Fruit fly (Drosophila melanogaster): Measurements from ENCODE around the gene CG13373.

Gene CG13373

DNA sequence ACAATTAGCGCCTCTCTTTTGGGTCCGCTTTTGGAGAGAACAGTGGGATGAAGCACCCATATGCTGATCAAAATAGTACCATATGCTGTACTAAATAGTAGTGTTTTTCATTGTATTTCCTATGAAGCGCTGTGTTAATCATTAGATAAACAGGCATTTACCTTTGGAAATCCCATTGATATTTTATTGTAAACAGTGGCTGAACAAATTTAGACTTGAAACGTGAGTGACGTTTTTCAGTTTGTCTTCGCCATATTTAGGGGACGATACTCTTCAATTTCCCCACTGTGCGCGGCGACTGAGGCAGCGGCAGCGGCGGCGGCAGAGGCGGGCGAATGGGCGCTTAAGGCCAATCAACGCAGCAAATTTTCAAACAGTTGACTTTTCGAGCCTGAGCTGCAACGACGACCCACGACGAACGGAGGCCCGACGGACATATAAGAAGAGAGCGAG is 22.8 kb downstream of the CG13373 start (continued):
- TF ChIP-seq dl (GFP tag; optimal IDR thresholded peaks at IDR 0.05; ENCODE audit: insufficient read depth in 1 of 2, partially characterized antibody in 2 of 2) (no peak), lola (GFP tag; optimal IDR thresholded peaks at IDR 0.05) (no peak), br (GFP tag; optimal IDR thresholded peaks at IDR 0.05) (peak; percentile 73), Vsx2 (GFP tag; optimal IDR thresholded peaks at IDR 0.05; ENCODE audit: partially characterized antibody) (no peak), Abd-B (GFP tag; optimal IDR thresholded peaks at IDR 0.05) (no peak), foxo (GFP tag; optimal IDR thresholded peaks at IDR 0.05) (peak in 1 of 2 experiments; percentile 77), sage (GFP tag; optimal IDR thresholded peaks at IDR 0.05) (no peak), woc (GFP tag; optimal IDR thresholded peaks at IDR 0.05) (peak; percentile 83)

DNA sequence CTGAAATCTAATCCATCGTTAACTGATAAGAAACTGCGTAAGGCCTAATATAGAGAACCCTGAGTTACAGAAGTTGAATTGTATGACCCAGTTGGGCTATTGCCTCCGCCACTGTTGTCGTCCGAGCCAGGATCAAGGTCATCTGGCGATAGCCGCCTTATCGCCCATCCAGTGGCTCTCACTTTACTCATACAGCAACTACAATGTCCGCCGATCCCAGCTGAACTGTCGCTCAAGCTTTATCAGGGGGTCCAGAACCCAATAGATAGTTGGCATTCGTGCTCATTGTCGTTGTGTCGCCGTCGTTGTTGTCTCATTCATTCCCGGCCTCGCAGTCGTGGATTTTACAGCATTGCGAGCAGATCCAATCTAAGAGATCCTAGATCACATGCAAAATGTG is 32.3 kb downstream of the CG13373 start, which contains the start of gene arg:
TSS of gene arg (plus strand) at position 319 of the 400 bp plus-strand sequence.
- TF ChIP-seq Rel (GFP tag; optimal IDR thresholded peaks at IDR 0.05) (no peak), Rel (tag; optimal IDR thresholded peaks at IDR 0.05) (no peak), Sp1 (GFP tag; optimal IDR thresholded peaks at IDR 0.05) (no peak), CrebA (GFP tag; optimal IDR thresholded peaks at IDR 0.05; ENCODE audit: borderline replicate concordance) (no peak), tai (GFP tag; optimal IDR thresholded peaks at IDR 0.05) (no peak), Hr78 (GFP tag; optimal IDR thresholded peaks at IDR 0.05) (no peak), br (GFP tag; optimal IDR thresholded peaks at IDR 0.05) (no peak), GATAd (GFP tag; optimal IDR thresholded peaks at IDR 0.05) (no peak), lola (GFP tag; optimal IDR thresholded peaks at IDR 0.05) (no peak), CG32264 (GFP tag; optimal IDR thresholded peaks at IDR 0.05) (no peak), rgr (GFP tag; optimal IDR thresholded peaks at IDR 0.05) (no peak)

DNA sequence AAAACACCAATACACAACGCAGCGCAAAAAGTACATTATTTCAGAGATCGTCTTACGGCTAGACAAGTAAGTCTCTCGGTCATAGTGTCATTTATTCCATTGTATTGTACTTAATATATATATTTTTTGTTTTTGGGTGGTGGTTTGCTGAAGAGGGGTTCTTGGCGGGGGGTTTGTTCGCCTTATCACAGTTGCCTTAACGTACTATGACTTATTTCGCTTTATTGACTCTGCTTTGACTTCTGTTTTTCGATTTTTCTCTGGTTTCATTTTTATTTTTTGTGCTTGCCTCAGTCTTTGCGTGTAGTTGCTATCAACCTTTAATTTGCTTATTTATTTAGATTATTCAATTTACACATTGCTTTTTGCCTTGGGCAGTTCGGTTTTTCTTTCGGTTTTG is 33.7 kb downstream of the CG13373 start:
- TF ChIP-seq Hr78 (GFP tag; optimal IDR thresholded peaks at IDR 0.05) (no peak), Rel (GFP tag; optimal IDR thresholded peaks at IDR 0.05) (no peak), Rel (tag; optimal IDR thresholded peaks at IDR 0.05) (peak; percentile 54), Hnf4 (GFP tag; optimal IDR thresholded peaks at IDR 0.05) (peak; percentile 39), sage (GFP tag; optimal IDR thresholded peaks at IDR 0.05) (no peak), br (GFP tag; optimal IDR thresholded peaks at IDR 0.05) (peak; percentile 29), psq (GFP tag; optimal IDR thresholded peaks at IDR 0.05) (peak; percentile 16)

DNA sequence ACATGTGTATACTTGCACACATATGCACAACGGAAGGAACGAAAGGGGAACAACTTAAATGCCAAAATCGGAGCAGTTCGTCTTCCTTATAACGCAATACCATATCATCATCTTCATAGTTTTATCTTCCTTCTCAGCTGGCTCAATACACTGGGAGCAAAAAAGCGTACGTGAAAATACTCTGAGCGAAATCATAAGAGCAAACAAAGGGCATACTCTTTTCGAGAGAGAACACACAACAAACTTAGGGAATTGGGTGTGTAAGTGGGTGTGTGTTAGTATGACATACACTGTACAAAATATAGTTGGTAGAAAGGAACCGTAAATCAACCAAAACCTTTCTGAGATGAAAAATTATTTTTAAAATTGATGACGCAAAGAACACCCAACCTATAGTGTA is 35.7 kb downstream of the CG13373 start:
- no peak for TF ChIP-seq woc (GFP tag; optimal IDR thresholded peaks at IDR 0.05)
- no peak for TF ChIP-seq usp (GFP tag; optimal IDR thresholded peaks at IDR 0.05)
- no peak for TF ChIP-seq tai (GFP tag; optimal IDR thresholded peaks at IDR 0.05)
- TF ChIP-seq Hnf4 (GFP tag; optimal IDR thresholded peaks at IDR 0.05) = no peak
- TF ChIP-seq CG32264 (GFP tag; optimal IDR thresholded peaks at IDR 0.05) = no peak
- TF ChIP-seq Rel (GFP tag; optimal IDR thresholded peaks at IDR 0.05) = no peak
- no peak for TF ChIP-seq Rel (tag; optimal IDR thresholded peaks at IDR 0.05)
- no peak for TF ChIP-seq N (GFP tag; optimal IDR thresholded peaks at IDR 0.05)
- TF ChIP-seq rgr (GFP tag; optimal IDR thresholded peaks at IDR 0.05) = no peak
- no peak for TF ChIP-seq dl (GFP tag; optimal IDR thresholded peaks at IDR 0.05; ENCODE audit: insufficient read depth in 1 of 2, partially characterized antibody in 2 of 2)
- no peak for TF ChIP-seq pan (optimal IDR thresholded peaks at IDR 0.05)
- TF ChIP-seq GATAd (GFP tag; optimal IDR thresholded peaks at IDR 0.05) = no peak
- no peak for TF ChIP-seq dsf (GFP tag; optimal IDR thresholded peaks at IDR 0.05; ENCODE audit: borderline replicate concordance)
- no peak for TF ChIP-seq jim (GFP tag; optimal IDR thresholded peaks at IDR 0.05)
- no peak for TF ChIP-seq ey (GFP tag; optimal IDR thresholded peaks at IDR 0.05)
- no peak for TF ChIP-seq CrebA (GFP tag; optimal IDR thresholded peaks at IDR 0.05; ENCODE audit: borderline replicate concordance)

DNA sequence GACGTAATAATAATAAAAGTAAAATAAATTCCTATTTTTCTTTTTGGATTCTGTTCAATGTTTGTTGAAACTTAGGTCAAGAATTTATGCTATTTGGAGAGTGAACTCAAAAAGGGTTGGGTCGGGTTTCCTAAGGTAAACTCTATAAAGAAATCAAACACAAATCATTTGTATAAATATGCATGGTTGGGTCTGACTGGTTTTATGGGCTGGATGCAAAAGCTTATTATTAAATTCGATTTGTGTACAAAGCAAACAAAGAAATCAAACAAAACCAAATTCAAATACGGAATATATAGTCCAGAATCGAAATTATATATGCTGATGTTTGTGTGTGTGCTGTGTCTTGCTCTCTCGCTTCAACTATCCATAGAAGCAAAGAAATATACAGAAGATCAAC is 38.9 kb downstream of the CG13373 start:
- no peak for TF ChIP-seq usp (GFP tag; optimal IDR thresholded peaks at IDR 0.05)
- no peak for TF ChIP-seq Hr78 (GFP tag; optimal IDR thresholded peaks at IDR 0.05)
- no peak for TF ChIP-seq CG32264 (GFP tag; optimal IDR thresholded peaks at IDR 0.05)
- TF ChIP-seq rgr (GFP tag; optimal IDR thresholded peaks at IDR 0.05) = no peak
- no peak for TF ChIP-seq fru (GFP tag; optimal IDR thresholded peaks at IDR 0.05)
- TF ChIP-seq woc (GFP tag; optimal IDR thresholded peaks at IDR 0.05) = no peak
- TF ChIP-seq Sp1 (GFP tag; optimal IDR thresholded peaks at IDR 0.05) = no peak
- TF ChIP-seq pan (optimal IDR thresholded peaks at IDR 0.05) = no peak
- TF ChIP-seq Vsx2 (GFP tag; optimal IDR thresholded peaks at IDR 0.05; ENCODE audit: partially characterized antibody) = no peak
- TF ChIP-seq foxo (GFP tag; optimal IDR thresholded peaks at IDR 0.05) = no peak
- no peak for TF ChIP-seq brk (GFP tag; optimal IDR thresholded peaks at IDR 0.05)
- no peak for TF ChIP-seq OdsH (GFP tag; optimal IDR thresholded peaks at IDR 0.05)
- no peak for TF ChIP-seq h (GFP tag; optimal IDR thresholded peaks at IDR 0.05)

All from whole organism, wandering third instar larva.